Worm (Caenorhabditis elegans) whole organism, L4/young adult: ENCODE results near the gene kin-34.

ENCODE experiments used
- W03F9.2 ChIP-seq: fragments of 150-350 bp; optimal IDR thresholded peaks from 2 replicates; lab custom pipeline; 2014; ENCODE audit warnings: missing biosample characterization, missing genetic modification characterization
- dao-5 ChIP-seq: sonication (generic microtip); optimal IDR thresholded peaks from 2 replicates; lab custom pipeline; 2016; ENCODE audit warnings: missing genotype, missing genetic modification characterization, moderate library complexity, missing compliant biosample characterization
- him-1 ChIP-seq: sonication (generic microtip); optimal IDR thresholded peaks from 2 replicates; lab custom pipeline; 2016; ENCODE audit warnings: missing genotype, missing genetic modification reagents, missing genetic modification characterization, missing compliant biosample characterization

DNA sequence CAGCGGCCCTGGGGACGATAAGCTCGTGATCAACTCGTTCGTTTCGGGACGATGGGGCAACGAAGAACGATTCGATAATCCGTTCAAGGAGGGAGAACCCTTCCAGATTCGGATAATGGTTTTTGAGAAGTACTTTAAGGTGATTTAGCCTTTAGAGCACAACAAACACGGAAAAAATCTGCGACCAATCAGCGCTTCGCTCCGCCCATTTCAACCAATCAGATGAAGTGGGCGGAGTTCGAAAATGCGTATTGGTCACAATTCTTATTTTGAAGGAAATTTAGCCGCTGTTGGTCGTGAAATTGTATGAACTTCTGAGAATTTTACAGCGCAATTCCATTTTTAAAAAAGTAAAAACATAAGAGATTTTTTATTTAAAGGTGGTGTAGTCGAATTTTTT lies 39.2 kb downstream of the kin-34 start:
- no peak for TF ChIP-seq W03F9.2
- TF ChIP-seq dao-5, result no peak
- no peak for TF ChIP-seq him-1 (tag; lab: Kevin White, UChicago)
